Fruit fly (Drosophila melanogaster) whole organism, embryonic: ENCODE results near the gene rdhB.
A peak's percentile ranks its signal among the peaks of the same experiment; 100 is the strongest.

Source experiments
- Blimp-1 ChIP-seq: fragments of 200-800 bp; sonication (Bioruptor generic); optimal IDR thresholded peaks from 3 replicates; lab custom pipeline; 2018; ENCODE audit warnings: missing biosample characterization, missing genetic modification characterization, mild to moderate bottlenecking, moderate library complexity, missing genetic modification reagents
- CG10543 ChIP-seq: fragments of 200-800 bp; sonication (Bioruptor generic); optimal IDR thresholded peaks from 3 replicates; lab custom pipeline; 2017; ENCODE audit warnings: missing biosample characterization, mild to moderate bottlenecking, missing genetic modification characterization, moderate library complexity
- CG11723 ChIP-seq: fragments of 200-800 bp; sonication (Bioruptor generic); optimal IDR thresholded peaks from 2 replicates; lab custom pipeline; 2017; ENCODE audit warnings: missing biosample characterization, mild to moderate bottlenecking, missing genetic modification characterization
- CG12155 ChIP-seq: fragments of 200-800 bp; sonication (Bioruptor generic); optimal IDR thresholded peaks from 3 replicates; lab custom pipeline; 2016; ENCODE audit warnings: missing biosample characterization, missing genetic modification characterization
- CG13894 ChIP-seq: fragments of 200-800 bp; sonication (Bioruptor generic); optimal IDR thresholded peaks from 3 replicates; lab custom pipeline; 2018; ENCODE audit warnings: missing biosample characterization, mild to moderate bottlenecking, missing genetic modification characterization, moderate library complexity
- CG14710 ChIP-seq: fragments of 200-800 bp; sonication (Bioruptor generic); optimal IDR thresholded peaks from 3 replicates; lab custom pipeline; 2019; ENCODE audit warnings: missing biosample characterization, mild to moderate bottlenecking, missing genetic modification characterization, moderate library complexity
- CG15479 ChIP-seq: fragments of 200-800 bp; sonication (Bioruptor generic); optimal IDR thresholded peaks from 3 replicates; lab custom pipeline; 2019; ENCODE audit warnings: missing biosample characterization, mild to moderate bottlenecking, missing genetic modification characterization, moderate library complexity
- CG1602 ChIP-seq: fragments of 200-800 bp; sonication (Bioruptor generic); optimal IDR thresholded peaks from 3 replicates; lab custom pipeline; 2016; ENCODE audit warnings: missing biosample characterization, missing genetic modification characterization
- CG16863 ChIP-seq: fragments of 200-800 bp; sonication (Bioruptor generic); optimal IDR thresholded peaks from 3 replicates; lab custom pipeline; 2016; ENCODE audit warnings: missing biosample characterization, missing genetic modification characterization
- CG1792 ChIP-seq: fragments of 200-800 bp; sonication (Bioruptor generic); optimal IDR thresholded peaks from 2 replicates; lab custom pipeline; 2016; ENCODE audit warnings: missing biosample characterization, missing genetic modification characterization
- CG18262 ChIP-seq: fragments of 200-800 bp; optimal IDR thresholded peaks from 3 replicates; lab custom pipeline; 2019; ENCODE audit warnings: missing biosample characterization, mild to moderate bottlenecking, missing genetic modification characterization, moderate library complexity
- CG2116 ChIP-seq: fragments of 200-800 bp; sonication (Bioruptor generic); optimal IDR thresholded peaks from 3 replicates; lab custom pipeline; 2018; ENCODE audit warnings: missing biosample characterization, mild to moderate bottlenecking, missing genetic modification characterization
- CG2712 ChIP-seq: fragments of 200-800 bp; optimal IDR thresholded peaks from 3 replicates; lab custom pipeline; 2019; ENCODE audit warnings: missing biosample characterization, mild to moderate bottlenecking, missing genetic modification characterization, moderate library complexity
- CG2889 ChIP-seq: fragments of 200-800 bp; sonication (Bioruptor generic); IDR thresholded peaks from 3 replicates; pipeline ENCODE4 v1.3.6; 2022; ENCODE audit warnings: missing biosample characterization, missing genetic modification characterization
- CG32532 ChIP-seq: fragments of 200-800 bp; sonication (Bioruptor generic); IDR thresholded peaks from 2 replicates; pipeline ENCODE4 v1.3.6; 2022; ENCODE audit warnings: missing biosample characterization, missing genetic modification characterization
- CG34224 ChIP-seq: fragments of 200-800 bp; sonication (Bioruptor generic); IDR thresholded peaks from 3 replicates; pipeline ENCODE4 v1.3.6; 2022; ENCODE audit warnings: missing biosample characterization, missing genetic modification characterization; ENCODE audit not compliant: partially characterized antibody
- CG34376 ChIP-seq: fragments of 200-800 bp; sonication (Bioruptor generic); optimal IDR thresholded peaks from 2 replicates; lab custom pipeline; 2018; ENCODE audit warnings: missing biosample characterization, mild to moderate bottlenecking, missing genetic modification characterization
- CG3838 ChIP-seq: fragments of 200-800 bp; sonication (Bioruptor generic); optimal IDR thresholded peaks from 3 replicates; lab custom pipeline; 2016; ENCODE audit warnings: missing biosample characterization, missing genetic modification characterization
- CG4360 ChIP-seq: fragments of 200-800 bp; sonication (Bioruptor generic); IDR thresholded peaks from 2 replicates; pipeline ENCODE4 v1.3.6; 2022; ENCODE audit warnings: missing biosample characterization, missing genetic modification characterization
- CG6272 ChIP-seq: fragments of 200-800 bp; sonication (Bioruptor generic); IDR thresholded peaks from 2 replicates; pipeline ENCODE4 v1.3.6; 2022; ENCODE audit warnings: missing biosample characterization, missing genetic modification characterization
- CG7357 ChIP-seq: fragments of 200-800 bp; sonication (Bioruptor generic); IDR thresholded peaks from 3 replicates; pipeline ENCODE4 v1.3.6; 2022; ENCODE audit warnings: missing biosample characterization, missing genetic modification characterization
- CG7556 ChIP-seq: fragments of 200-800 bp; sonication (Bioruptor generic); optimal IDR thresholded peaks from 2 replicates; lab custom pipeline; 2017; ENCODE audit warnings: missing biosample characterization, mild to moderate bottlenecking, missing genetic modification characterization
- CG7839 ChIP-seq: fragments of 200-800 bp; sonication (Bioruptor generic); optimal IDR thresholded peaks from 3 replicates; lab custom pipeline; 2018; ENCODE audit warnings: missing biosample characterization, mild to moderate bottlenecking, missing genetic modification characterization, moderate library complexity
- CG8290 ChIP-seq, 3 experiments: fragments of 200-800 bp; sonication (Bioruptor generic); optimal IDR thresholded peaks; 2 replicates each; lab custom pipeline; 2016 to 2019; ENCODE audit warnings: missing biosample characterization in 3 of 3, missing genetic modification characterization in 3 of 3, mild to moderate bottlenecking in 2 of 3, moderate library complexity in 1 of 3
- Deaf1 ChIP-seq: fragments of 200-800 bp; optimal IDR thresholded peaks from 3 replicates; lab custom pipeline; 2019; ENCODE audit warnings: missing biosample characterization, mild to moderate bottlenecking, missing genetic modification characterization, moderate library complexity
- Drgx ChIP-seq: fragments of 200-800 bp; sonication (Bioruptor generic); IDR thresholded peaks from 2 replicates; pipeline ENCODE4 v1.3.6; 2022; ENCODE audit warnings: missing biosample characterization, missing genetic modification characterization
- Gug ChIP-seq: fragments of 200-800 bp; sonication (Bioruptor generic); IDR thresholded peaks from 4 replicates; pipeline ENCODE4 v1.3.6; 2022; ENCODE audit warnings: missing biosample characterization, missing genetic modification characterization
- HmgZ ChIP-seq: fragments of 200-800 bp; sonication (Bioruptor generic); optimal IDR thresholded peaks from 2 replicates; lab custom pipeline; 2018; ENCODE audit warnings: missing biosample characterization, mild to moderate bottlenecking, missing genetic modification characterization
- Hr39 ChIP-seq: fragments of >200 bp; optimal IDR thresholded peaks from 2 replicates; lab custom pipeline; 2017
- Jarid2 ChIP-seq: fragments of 200-800 bp; sonication (Bioruptor generic); optimal IDR thresholded peaks from 3 replicates; lab custom pipeline; 2017; ENCODE audit warnings: mild to moderate bottlenecking, missing biosample characterization, missing genetic modification reagents, missing genetic modification characterization
- Kr ChIP-seq: fragments of 200-800 bp; sonication (Bioruptor generic); optimal IDR thresholded peaks from 2 replicates; lab custom pipeline; 2017; ENCODE audit warnings: missing biosample characterization, mild to moderate bottlenecking, missing genetic modification characterization
- NC2β ChIP-seq: fragments of 200-800 bp; sonication (Bioruptor generic); optimal IDR thresholded peaks from 2 replicates; lab custom pipeline; 2016; ENCODE audit warnings: missing biosample characterization, missing genetic modification characterization
- NFAT ChIP-seq: fragments of 200-800 bp; sonication (Bioruptor generic); IDR thresholded peaks from 2 replicates; pipeline ENCODE4 v1.3.6; 2022; ENCODE audit warnings: missing biosample characterization, missing genetic modification characterization
- NK7.1 ChIP-seq: fragments of 200-800 bp; sonication (Bioruptor generic); optimal IDR thresholded peaks from 3 replicates; lab custom pipeline; 2016; ENCODE audit warnings: missing biosample characterization, missing genetic modification characterization
- NfI ChIP-seq: fragments of 200-800 bp; sonication (Bioruptor generic); optimal IDR thresholded peaks from 3 replicates; lab custom pipeline; 2018; ENCODE audit warnings: missing biosample characterization, mild to moderate bottlenecking, missing genetic modification characterization, moderate library complexity
- Sry-β ChIP-seq: fragments of 200-800 bp; sonication (Bioruptor generic); optimal IDR thresholded peaks from 2 replicates; lab custom pipeline; 2018; ENCODE audit warnings: missing biosample characterization, mild to moderate bottlenecking, missing genetic modification characterization, moderate library complexity
- bsh ChIP-seq, 2 experiments: fragments of 200-800 bp; sonication (Bioruptor generic); optimal IDR thresholded peaks; 2 replicates each; lab custom pipeline; 2017 to 2018; ENCODE audit warnings: mild to moderate bottlenecking in 2 of 2, missing biosample characterization in 2 of 2, missing genetic modification characterization in 2 of 2, moderate library complexity in 1 of 2
- fd96Cb ChIP-seq: fragments of 200-800 bp; sonication (Bioruptor generic); optimal IDR thresholded peaks from 2 replicates; lab custom pipeline; 2018; ENCODE audit warnings: missing biosample characterization, mild to moderate bottlenecking, missing genetic modification characterization, moderate library complexity
- her ChIP-seq: fragments of 200-800 bp; sonication (Bioruptor generic); optimal IDR thresholded peaks from 2 replicates; lab custom pipeline; 2016; ENCODE audit warnings: missing biosample characterization, missing genetic modification characterization
- jumu ChIP-seq: fragments of 200-800 bp; sonication (Bioruptor generic); optimal IDR thresholded peaks from 3 replicates; lab custom pipeline; 2016; ENCODE audit warnings: missing biosample characterization, missing genetic modification characterization
- lmd ChIP-seq: fragments of 200-800 bp; sonication (Bioruptor generic); IDR thresholded peaks from 2 replicates; pipeline ENCODE4 v1.3.6; 2022; ENCODE audit warnings: missing biosample characterization, missing genetic modification characterization
- luna ChIP-seq: fragments of 200-800 bp; sonication (Bioruptor generic); optimal IDR thresholded peaks from 2 replicates; lab custom pipeline; 2016; ENCODE audit warnings: missing biosample characterization, missing genetic modification characterization
- p53 ChIP-seq: fragments of 200-800 bp; sonication (Bioruptor generic); optimal IDR thresholded peaks from 2 replicates; lab custom pipeline; 2016; ENCODE audit warnings: missing biosample characterization, missing genetic modification characterization
- row ChIP-seq: fragments of 200-800 bp; sonication (Bioruptor generic); IDR thresholded peaks from 3 replicates; pipeline ENCODE4 v1.3.6; 2022; ENCODE audit warnings: missing biosample characterization, missing genetic modification characterization
- tgo ChIP-seq: fragments of 200-800 bp; sonication (Bioruptor generic); IDR thresholded peaks from 3 replicates; pipeline ENCODE4 v1.3.6; 2022; ENCODE audit warnings: missing biosample characterization, missing genetic modification characterization
- tin ChIP-seq: fragments of 200-800 bp; sonication (Bioruptor generic); optimal IDR thresholded peaks from 3 replicates; lab custom pipeline; 2016; ENCODE audit warnings: missing biosample characterization, missing genetic modification characterization
- unc-4 ChIP-seq: fragments of 200-800 bp; sonication (Bioruptor generic); IDR thresholded peaks from 2 replicates; pipeline ENCODE4 v1.3.6; 2022; ENCODE audit warnings: missing biosample characterization, missing genetic modification characterization; ENCODE audit not compliant: partially characterized antibody

Gene rdhB

dm6 chr3R:22390109-22390508 lies 38.6 kb downstream of the rdhB start:
- TF ChIP-seq luna = no peak
- TF ChIP-seq CG2889 (GFP tag; lab: Robert Waterston, UW) = no peak
- TF ChIP-seq CG15479 (GFP tag; lab: Kevin White, UChicago) = peak; percentile 33
- TF ChIP-seq Deaf1 (tag; lab: Kevin White, UChicago) = peak; percentile 37
- TF ChIP-seq CG34224 (GFP tag; lab: Robert Waterston, UW) = peak; percentile 37; the same call in 1 of the 3 replicates
- no peak for TF ChIP-seq jumu (GFP tag; lab: Kevin White, UChicago)
- no peak for TF ChIP-seq Gug
- no peak for TF ChIP-seq Jarid2 (GFP tag; lab: Kevin White, UChicago)
- no peak for TF ChIP-seq CG18262
- TF ChIP-seq CG7556 (GFP tag; lab: Kevin White, UChicago) = no peak
- no peak for TF ChIP-seq Drgx (GFP tag; lab: Robert Waterston, UW)
- no peak for TF ChIP-seq CG1792 (GFP tag; lab: Kevin White, UChicago)
- no peak for TF ChIP-seq CG6272
- peak; percentile 3 for TF ChIP-seq CG10543 (GFP tag; lab: Kevin White, UChicago)
- no peak for TF ChIP-seq CG1602 (GFP tag; lab: Kevin White, UChicago)
- TF ChIP-seq NK7.1 = no peak
- TF ChIP-seq NfI = no peak
- no peak for TF ChIP-seq Sry-β (GFP tag; lab: Kevin White, UChicago)
- TF ChIP-seq CG7357 (GFP tag; lab: Robert Waterston, UW) = no peak
- no peak for TF ChIP-seq HmgZ (tag; lab: Kevin White, UChicago)
- no peak for TF ChIP-seq NFAT (GFP tag; lab: Robert Waterston, UW)
- TF ChIP-seq CG2116 (GFP tag; lab: Kevin White, UChicago) = no peak
- TF ChIP-seq bsh (GFP tag; optimal IDR thresholded peaks at IDR 0.05; lab: Kevin White, UChicago) = no peak
- no peak for TF ChIP-seq unc-4 (GFP tag; lab: Robert Waterston, UW)
- TF ChIP-seq CG3838 (GFP tag; lab: Kevin White, UChicago) = no peak
- TF ChIP-seq CG13894 (tag; lab: Kevin White, UChicago) = peak; percentile 92
- no peak for TF ChIP-seq fd96Cb (tag; lab: Kevin White, UChicago)
- TF ChIP-seq CG14710 (tag; lab: Kevin White, UChicago) = no peak
- no peak for TF ChIP-seq CG34376 (GFP tag; lab: Kevin White, UChicago)
- no peak for TF ChIP-seq CG4360 (GFP tag; lab: Robert Waterston, UW)
- no peak for TF ChIP-seq Kr (GFP tag; lab: Kevin White, UChicago)
- no peak for TF ChIP-seq CG8290 (GFP tag; optimal IDR thresholded peaks at IDR 0.05; lab: Kevin White, UChicago)
- no peak for TF ChIP-seq CG8290 (tag; optimal IDR thresholded peaks at IDR 0.05; lab: Kevin White, UChicago)
- no peak for TF ChIP-seq tgo
- TF ChIP-seq CG12155 (GFP tag; lab: Kevin White, UChicago) = no peak
- no peak for TF ChIP-seq Hr39

dm6 chr3R:22394004-22394403 lies 42.5 kb downstream of the rdhB start, which contains the start of gene CG13857:
Gene CG13857, minus strand, starts transcription at chr3R:22394104.
- TF ChIP-seq CG7839 (tag; lab: Kevin White, UChicago) (no peak), CG11723 (GFP tag; lab: Kevin White, UChicago) (no peak), tin (GFP tag; lab: Kevin White, UChicago) (no peak), CG32532 (no peak), CG16863 (GFP tag; lab: Kevin White, UChicago) (no peak), p53 (GFP tag; lab: Kevin White, UChicago) (no peak), Blimp-1 (GFP tag; lab: Kevin White, UChicago) (no peak), NC2β (GFP tag; lab: Kevin White, UChicago) (no peak), CG2712 (tag; lab: Kevin White, UChicago) (no peak), her (GFP tag; lab: Kevin White, UChicago) (no peak), row (GFP tag; lab: Robert Waterston, UW) (no peak), lmd (GFP tag; lab: Robert Waterston, UW) (no peak)
